Worm (Caenorhabditis elegans) whole organism, midembryonic: ENCODE measurements around the gene F56D5.3.

ENCODE experiments used
- T22C8.4 ChIP-seq: fragments of 200-800 bp; sonication (Bioruptor generic); IDR thresholded peaks from 2 replicates; pipeline ENCODE4 v1.3.6; 2022; ENCODE audit warnings: missing genetic modification characterization, missing compliant biosample characterization
- cog-1 ChIP-seq: sonication (generic microtip); optimal IDR thresholded peaks from 2 replicates; lab custom pipeline; 2016; ENCODE audit warnings: missing genetic modification characterization, missing compliant biosample characterization
- flt-1 ChIP-seq: fragments of 200-800 bp; sonication (Bioruptor generic); IDR thresholded peaks from 2 replicates; pipeline ENCODE4 v1.3.6; 2022; ENCODE audit warnings: missing genetic modification characterization, missing compliant biosample characterization
- klf-2 ChIP-seq: fragments of 200-800 bp; sonication (Bioruptor generic); conservative IDR thresholded peaks from 2 replicates; pipeline ENCODE4 v1.3.6; 2022; ENCODE audit warnings: missing genetic modification reagents, missing genetic modification characterization, missing compliant biosample characterization
- med-1 ChIP-seq: sonication (generic microtip); optimal IDR thresholded peaks from 2 replicates; lab custom pipeline; 2017; ENCODE audit warnings: missing genetic modification characterization, mild to moderate bottlenecking, missing compliant biosample characterization, antibody characterized with exemption, missing genetic modification reagents; ENCODE audit not compliant: insufficient read depth
- ref-1 ChIP-seq: fragments of 200-800 bp; sonication (Bioruptor generic); conservative IDR thresholded peaks from 2 replicates; pipeline ENCODE4 v1.3.6; 2022; ENCODE audit warnings: missing genetic modification reagents, missing genetic modification characterization, missing compliant biosample characterization
- tab-1 ChIP-seq: fragments of 200-800 bp; sonication (Bioruptor generic); IDR thresholded peaks from 2 replicates; pipeline ENCODE4 v1.3.6; 2022; ENCODE audit warnings: missing genetic modification characterization, missing compliant biosample characterization
- ztf-23 ChIP-seq: fragments of 200-800 bp; sonication (Bioruptor generic); IDR thresholded peaks from 2 replicates; pipeline ENCODE4 v1.3.6; 2022; ENCODE audit warnings: missing genetic modification reagents, missing genetic modification characterization, missing compliant biosample characterization
- ztf-29 ChIP-seq: fragments of 200-800 bp; sonication (Bioruptor generic); IDR thresholded peaks from 2 replicates; pipeline ENCODE4 v1.3.6; 2022; ENCODE audit warnings: missing genetic modification reagents, missing genetic modification characterization, missing compliant biosample characterization

F56D5.3 gene

DNA sequence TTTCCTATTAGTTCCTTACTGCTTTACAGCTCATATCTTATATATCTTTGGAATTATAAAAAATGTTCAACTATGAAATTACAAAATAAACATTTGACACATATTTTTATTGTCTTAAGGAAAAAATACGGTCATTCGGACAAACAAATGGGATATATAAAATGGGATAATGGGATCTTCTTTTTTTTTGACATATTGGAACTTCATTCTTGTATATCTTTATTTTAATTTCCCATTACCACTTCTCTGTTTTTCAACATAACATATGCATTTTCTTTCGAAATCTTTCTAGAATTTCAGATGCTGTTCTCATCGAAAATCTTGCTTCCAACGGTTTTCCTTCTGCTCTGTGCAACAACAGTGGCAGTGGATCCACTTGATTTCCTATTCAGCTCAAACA, 12.6 kb upstream of the F56D5.3 start, which contains the start of gene C10C5.7:
C10C5.7 (plus strand) TSS at position 301 of the 400 bp plus-strand sequence.
- TF ChIP-seq cog-1 (tag; lab: Kevin White, UChicago) (no peak), T22C8.4 (GFP tag; lab: Robert Waterston, UW) (no peak), ztf-23 (GFP tag; lab: Robert Waterston, UW) (no peak), med-1 (no peak), ref-1 (GFP tag; lab: Robert Waterston, UW) (no peak), ztf-29 (GFP tag; lab: Robert Waterston, UW) (no peak), klf-2 (GFP tag; lab: Robert Waterston, UW) (no peak), flt-1 (GFP tag; lab: Robert Waterston, UW) (no peak), tab-1 (GFP tag; lab: Robert Waterston, UW) (no peak)

DNA sequence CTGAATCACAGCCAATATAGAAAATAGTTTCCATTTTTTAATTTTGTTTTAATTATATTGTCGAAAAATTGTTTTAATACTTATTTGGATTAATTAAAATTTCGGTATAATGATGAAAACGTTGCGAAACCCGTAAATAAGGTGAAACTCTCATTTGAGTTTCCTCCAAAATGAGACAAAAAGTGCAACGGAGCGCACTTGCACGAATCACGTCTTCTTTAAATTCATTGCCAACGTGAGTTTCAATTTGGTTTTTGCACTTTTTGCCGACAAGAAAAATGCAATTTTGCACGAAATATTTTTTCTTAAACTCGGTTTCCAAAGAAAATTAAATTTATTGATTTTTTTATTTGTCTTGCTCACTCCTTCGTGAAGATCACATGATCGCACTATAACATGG, 11.3 kb upstream of the F56D5.3 start, which contains the start of gene daf-15:
daf-15 (plus strand) TSS at position 171 of the 400 bp plus-strand sequence.
- TF ChIP-seq med-1, result no peak
- no peak for TF ChIP-seq ztf-29 (GFP tag; lab: Robert Waterston, UW)
- no peak for TF ChIP-seq ztf-23 (GFP tag; lab: Robert Waterston, UW)
- no peak for TF ChIP-seq ref-1 (GFP tag; lab: Robert Waterston, UW)
- TF ChIP-seq klf-2 (GFP tag; lab: Robert Waterston, UW), result no peak
- no peak for TF ChIP-seq T22C8.4 (GFP tag; lab: Robert Waterston, UW)
- TF ChIP-seq flt-1 (GFP tag; lab: Robert Waterston, UW), result no peak
- TF ChIP-seq cog-1 (tag; lab: Kevin White, UChicago), result no peak
- no peak for TF ChIP-seq tab-1 (GFP tag; lab: Robert Waterston, UW)

DNA sequence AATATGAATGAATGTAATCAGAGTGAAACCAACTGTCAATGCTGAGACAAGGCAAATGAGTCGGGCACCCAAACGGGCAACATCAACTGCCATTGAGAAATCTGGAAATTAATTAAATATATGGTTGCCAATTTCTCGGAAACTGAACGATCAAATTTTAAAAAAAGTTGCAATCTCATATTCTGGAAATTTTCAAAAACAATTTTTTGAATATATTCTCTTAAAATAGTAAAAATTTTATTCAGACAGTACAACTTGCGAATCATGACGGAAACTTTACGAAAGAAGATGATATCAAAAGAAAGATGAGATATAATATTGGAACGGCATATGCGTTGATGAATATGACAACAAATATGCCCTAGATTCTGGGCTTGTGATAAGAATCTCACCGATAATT, 1.3 kb upstream of the F56D5.3 start, which contains the start of gene col-121:
col-121 (minus strand) TSS at position 101 of the 400 bp plus-strand sequence.
- TF ChIP-seq T22C8.4 (GFP tag; lab: Robert Waterston, UW), result no peak
- no peak for TF ChIP-seq ref-1 (GFP tag; lab: Robert Waterston, UW)
- TF ChIP-seq cog-1 (tag; lab: Kevin White, UChicago), result no peak

DNA sequence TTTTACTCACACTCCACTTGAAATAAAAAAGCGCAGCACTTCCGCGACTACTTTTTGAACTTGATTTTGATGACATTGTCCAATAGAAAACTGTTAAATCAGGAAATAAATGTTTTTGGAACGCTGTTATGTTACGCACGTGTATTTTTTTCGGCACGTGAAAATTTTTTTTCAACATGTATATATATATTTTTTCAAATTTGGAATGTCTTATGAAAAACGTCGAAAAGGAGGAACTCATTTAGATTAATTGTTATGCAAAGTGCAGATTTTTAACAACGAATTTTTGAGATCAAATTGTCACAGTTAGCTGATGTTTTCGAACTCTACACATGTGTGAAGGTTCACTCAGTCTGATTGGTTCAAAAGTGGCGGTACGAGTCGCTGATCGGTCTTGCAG, 1.1 kb downstream of the F56D5.3 start, which contains the start of gene F56D5.2:
F56D5.2 (minus strand) TSS at position 101 of the 400 bp plus-strand sequence.
- TF ChIP-seq T22C8.4 (GFP tag; lab: Robert Waterston, UW), result no peak
- no peak for TF ChIP-seq ztf-23 (GFP tag; lab: Robert Waterston, UW)
- no peak for TF ChIP-seq ztf-29 (GFP tag; lab: Robert Waterston, UW)
- TF ChIP-seq flt-1 (GFP tag; lab: Robert Waterston, UW), result no peak
- no peak for TF ChIP-seq ref-1 (GFP tag; lab: Robert Waterston, UW)
- no peak for TF ChIP-seq med-1
- no peak for TF ChIP-seq tab-1 (GFP tag; lab: Robert Waterston, UW)
- TF ChIP-seq cog-1 (tag; lab: Kevin White, UChicago), result no peak
- TF ChIP-seq klf-2 (GFP tag; lab: Robert Waterston, UW), result no peak

DNA sequence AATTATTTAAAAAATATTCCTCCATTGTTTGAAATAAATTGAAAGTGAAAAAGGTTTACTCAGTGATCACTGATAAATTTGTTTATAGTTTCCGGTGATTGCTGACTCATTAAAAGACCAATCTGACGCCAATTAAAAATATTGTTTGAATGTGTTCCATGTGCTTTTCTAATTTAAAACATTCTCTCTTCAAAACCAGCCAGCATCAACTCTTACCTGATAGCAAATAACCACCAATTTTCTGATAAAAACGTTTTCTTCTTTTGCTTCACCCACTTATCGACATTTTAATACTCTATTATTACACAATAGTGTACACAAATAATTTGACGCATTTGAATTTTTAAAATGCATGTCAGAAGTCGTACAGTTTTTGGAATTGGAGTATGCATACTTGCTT, 4.3 kb downstream of the F56D5.3 start, which contains the start of gene F56D5.6:
F56D5.6 (plus strand) TSS at position 208 of the 400 bp plus-strand sequence.
- TF ChIP-seq ref-1 (GFP tag; lab: Robert Waterston, UW), result no peak
- TF ChIP-seq T22C8.4 (GFP tag; lab: Robert Waterston, UW), result no peak
- no peak for TF ChIP-seq klf-2 (GFP tag; lab: Robert Waterston, UW)
- no peak for TF ChIP-seq cog-1 (tag; lab: Kevin White, UChicago)

DNA sequence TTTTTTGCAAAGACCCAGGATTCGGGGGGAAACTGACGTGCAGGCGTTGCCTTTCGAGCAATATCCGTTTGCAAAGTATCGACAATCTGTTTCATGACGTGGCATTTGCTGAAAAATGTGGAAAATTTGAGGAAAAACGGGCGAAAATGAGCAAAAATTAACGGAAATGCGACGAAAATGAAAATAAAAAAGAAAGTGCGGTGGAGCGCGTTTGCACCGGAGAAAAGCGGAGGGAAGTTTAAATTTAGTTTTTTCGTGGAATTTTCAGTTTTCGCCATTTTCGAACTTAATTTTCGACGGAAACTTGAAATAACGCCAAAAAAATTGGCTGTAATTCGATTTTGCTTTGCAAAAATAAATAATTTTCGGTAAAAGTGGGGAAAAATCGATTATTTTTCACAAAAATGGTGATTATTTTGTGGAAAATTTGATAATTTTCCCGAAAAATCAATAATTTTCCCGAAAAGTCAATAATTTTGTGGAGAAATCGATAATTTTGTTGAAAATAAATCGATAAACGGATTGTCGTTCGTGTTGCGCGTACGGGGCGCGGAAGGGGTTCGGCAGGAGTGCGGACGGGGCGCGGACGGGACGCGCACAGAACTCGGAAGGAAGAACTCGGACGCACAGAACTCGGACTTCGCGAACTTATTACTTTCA, 6.5 kb downstream of the F56D5.3 start:
- TF ChIP-seq T22C8.4 (GFP tag; lab: Robert Waterston, UW) (peak; percentile 64), tab-1 (GFP tag; lab: Robert Waterston, UW) (no peak)

DNA sequence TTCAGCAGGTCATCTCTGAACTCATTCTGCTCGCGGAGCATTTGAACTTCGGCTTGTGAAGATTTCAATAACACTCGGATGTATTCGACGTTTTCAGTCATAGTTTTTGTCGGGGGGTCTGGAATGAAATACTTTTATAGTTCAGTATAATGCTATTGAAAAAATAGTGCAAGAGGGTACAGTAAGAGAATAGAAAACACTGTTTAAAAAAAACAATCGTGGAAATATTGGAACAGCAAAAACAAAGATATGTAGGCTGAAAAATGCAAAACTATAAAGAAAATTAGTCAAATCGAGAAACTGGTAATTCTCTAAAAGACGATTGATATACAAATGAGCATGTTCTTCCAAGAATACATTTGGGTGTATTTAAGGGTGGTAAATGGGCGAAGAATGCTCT, 10.6 kb downstream of the F56D5.3 start, which contains the start of gene F56D5.5:
F56D5.5 (minus strand) TSS at position 101 of the 400 bp plus-strand sequence.
- TF ChIP-seq tab-1 (GFP tag; lab: Robert Waterston, UW), result no peak
- no peak for TF ChIP-seq cog-1 (tag; lab: Kevin White, UChicago)
- TF ChIP-seq ztf-29 (GFP tag; lab: Robert Waterston, UW), result no peak
- no peak for TF ChIP-seq flt-1 (GFP tag; lab: Robert Waterston, UW)

DNA sequence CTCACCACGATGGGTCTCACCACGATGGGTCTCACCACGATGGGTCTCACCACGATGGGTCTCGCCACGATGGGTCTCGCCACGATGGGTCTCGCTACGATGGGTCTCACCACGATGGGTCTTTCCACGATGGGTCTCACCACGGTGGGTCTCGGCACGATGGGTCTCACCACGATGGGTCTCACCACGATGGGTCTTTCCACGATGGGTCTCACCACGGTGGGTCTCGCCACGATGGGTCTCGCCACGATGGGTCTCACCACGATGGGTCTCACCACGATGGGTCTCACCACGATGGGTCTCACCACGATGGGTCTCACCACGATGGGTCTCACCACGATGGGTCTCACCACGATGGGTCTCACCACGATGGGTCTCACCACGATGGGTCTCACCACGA, 13.4 kb downstream of the F56D5.3 start:
- TF ChIP-seq tab-1 (GFP tag; lab: Robert Waterston, UW), result 0 out of 2 replicates have a peak, but pooled peaks have one; percentile 16

DNA sequence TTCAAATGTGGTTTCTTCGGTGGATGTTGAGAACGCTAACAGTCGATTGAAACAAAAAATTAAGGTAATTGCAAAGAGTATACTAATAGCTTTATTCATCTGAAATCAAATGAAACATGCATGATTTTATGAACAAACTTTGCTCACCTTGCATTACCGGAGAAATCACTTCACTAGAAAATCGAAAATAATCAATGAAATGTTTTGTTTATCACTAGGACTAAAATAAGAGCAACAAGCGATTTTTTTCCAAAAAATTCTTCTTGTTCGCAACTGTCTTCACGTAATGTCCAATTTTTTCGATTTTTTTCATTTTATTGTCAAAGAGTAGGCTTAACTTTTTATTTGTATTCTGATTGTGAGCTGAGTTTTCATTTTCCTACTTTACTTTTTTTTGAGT, 25.0 kb downstream of the F56D5.3 start, which contains the start of gene F56D5.9:
F56D5.9 (minus strand) TSS at position 101 of the 400 bp plus-strand sequence.
- TF ChIP-seq ztf-29 (GFP tag; lab: Robert Waterston, UW), result no peak
- TF ChIP-seq klf-2 (GFP tag; lab: Robert Waterston, UW), result no peak
- TF ChIP-seq tab-1 (GFP tag; lab: Robert Waterston, UW), result no peak
- no peak for TF ChIP-seq flt-1 (GFP tag; lab: Robert Waterston, UW)

DNA sequence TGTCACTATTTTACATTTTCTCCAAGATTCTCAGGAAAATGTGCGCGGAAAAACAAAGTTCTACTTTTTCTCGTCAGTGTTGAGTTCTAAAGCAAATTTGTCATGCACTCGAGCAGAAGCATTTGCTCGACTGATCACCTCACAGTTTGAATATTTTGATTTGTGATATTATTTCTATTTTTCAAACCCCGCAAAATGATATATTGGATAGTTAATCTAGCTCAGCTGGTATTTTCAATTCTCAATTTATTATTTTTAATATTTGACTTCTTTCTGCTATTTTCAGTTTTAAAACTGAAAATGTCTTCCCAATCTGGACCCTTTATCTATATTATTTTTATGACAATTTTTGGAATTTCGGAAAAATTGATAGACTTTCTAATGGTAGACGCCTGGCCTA, 25.7 kb downstream of the F56D5.3 start, which contains the start of gene srxa-2:
srxa-2 (plus strand) TSS at position 301 of the 400 bp plus-strand sequence.
- TF ChIP-seq klf-2 (GFP tag; lab: Robert Waterston, UW) (no peak), med-1 (no peak), flt-1 (GFP tag; lab: Robert Waterston, UW) (no peak), ref-1 (GFP tag; lab: Robert Waterston, UW) (no peak), cog-1 (tag; lab: Kevin White, UChicago) (no peak), ztf-23 (GFP tag; lab: Robert Waterston, UW) (no peak), ztf-29 (GFP tag; lab: Robert Waterston, UW) (no peak), tab-1 (GFP tag; lab: Robert Waterston, UW) (no peak), T22C8.4 (GFP tag; lab: Robert Waterston, UW) (no peak)
